Fruit fly (Drosophila melanogaster) ovary, adult (tissue): Measurements from ENCODE around the gene Non3.

Experiments used
- CG17801 ChIP-seq: fragments of 200-800 bp; optimal IDR thresholded peaks from 2 replicates; lab custom pipeline; 2019; ENCODE audit warnings: missing biosample characterization, mild to moderate bottlenecking, missing genetic modification characterization, moderate library complexity; ENCODE audit not compliant: partially characterized antibody

Gene Non3

DNA sequence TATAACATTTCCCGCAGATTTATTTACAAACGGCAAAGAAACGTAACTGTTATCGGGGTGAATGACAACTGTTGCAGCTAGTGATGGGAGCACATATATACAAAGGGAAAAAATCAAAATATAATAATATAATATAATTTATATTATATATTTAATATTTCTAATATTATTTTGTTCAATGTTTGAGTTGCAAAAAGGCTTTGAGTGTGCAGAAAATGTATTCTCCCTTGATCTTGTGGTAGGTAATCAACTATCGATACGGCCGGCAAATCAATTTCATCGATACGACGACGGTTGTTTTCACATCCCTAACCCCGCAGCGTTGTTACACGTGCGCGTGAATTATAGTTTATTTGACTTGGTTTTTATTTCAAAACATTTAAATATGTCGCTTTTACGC, at the start of gene Non3, which contains the start of gene mTerf5:
Non3 (plus strand) TSS at position 289 of the 400 bp plus-strand sequence.
mTerf5 (minus strand) TSS at position 249 of the 400 bp plus-strand sequence.
- peak; percentile 73 for TF ChIP-seq CG17801 (GFP tag; lab: Kevin White, UChicago)

DNA sequence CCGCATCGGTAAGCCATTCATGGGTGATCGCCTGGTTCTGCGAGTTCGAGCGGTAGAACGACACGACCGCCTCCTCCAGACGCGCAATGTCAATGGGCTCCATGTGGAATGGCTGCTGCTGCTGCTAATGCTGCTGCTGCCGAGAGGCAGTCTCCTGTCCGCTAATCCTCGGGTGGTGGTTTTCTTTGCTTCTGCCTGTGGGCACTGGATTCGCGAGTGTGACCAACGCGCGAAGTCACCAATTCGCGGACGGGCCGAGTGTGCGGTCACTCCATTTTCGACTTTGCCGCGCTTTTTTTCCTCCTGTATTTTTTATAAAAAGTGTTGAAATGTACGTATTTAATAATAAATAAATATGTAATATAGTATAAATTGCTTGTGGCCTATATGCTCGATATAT, 40.3 kb upstream of the Non3 start, which contains the start of gene cdm:
cdm (minus strand) TSS at position 236 of the 400 bp plus-strand sequence.
- TF ChIP-seq CG17801 (GFP tag; lab: Kevin White, UChicago), result peak; percentile 2

DNA sequence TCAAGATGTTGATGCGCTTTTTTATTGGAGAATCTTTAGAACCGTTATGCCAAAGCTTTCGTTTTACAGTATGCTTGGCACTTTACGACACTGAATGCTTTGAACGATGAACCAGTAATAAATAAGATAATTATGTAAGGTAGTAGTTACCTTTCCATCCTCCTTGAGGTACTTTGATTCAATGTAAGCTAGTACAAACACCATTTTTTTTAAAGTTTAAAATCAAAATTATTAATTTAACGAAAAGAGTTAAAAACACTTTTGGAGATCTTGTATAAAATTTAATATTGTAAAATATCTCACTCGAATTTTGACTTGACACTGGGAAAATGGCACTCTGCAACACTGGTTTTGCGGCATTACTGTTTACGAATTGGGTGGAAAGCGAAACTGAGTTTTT, 38.1 kb upstream of the Non3 start, which contains the start of the genes Arp5 and CG7208:
Arp5 (plus strand) TSS at position 114 of the 400 bp plus-strand sequence.
CG7208 (minus strand) TSS at position 331 of the 400 bp plus-strand sequence.
- TF ChIP-seq CG17801 (GFP tag; lab: Kevin White, UChicago), result peak; percentile 86

DNA sequence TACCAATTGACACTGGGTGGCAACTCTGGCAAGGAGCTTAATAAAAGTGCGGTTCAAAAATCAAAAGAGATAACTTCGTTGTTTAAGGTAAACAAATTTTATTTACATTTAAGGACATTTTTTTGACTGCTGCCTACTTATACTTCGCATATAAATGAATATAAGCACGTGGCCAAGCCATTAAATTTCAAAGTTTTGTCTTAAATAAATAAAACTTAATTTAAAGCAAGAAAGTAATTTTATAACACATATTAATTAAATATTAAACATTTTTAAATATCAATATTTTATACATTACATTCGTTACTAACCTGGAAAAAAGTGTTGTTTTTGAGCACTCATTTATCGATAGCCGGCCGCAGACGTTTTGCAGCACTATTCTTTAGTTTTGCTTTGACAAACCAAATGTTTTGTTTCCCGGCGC, 34.8 kb upstream of the Non3 start, which contains the start of the genes CG12321 and MED17:
CG12321 (minus strand) TSS at position 6 of the 424 bp plus-strand sequence.
MED17 (plus strand) TSS at position 371 of the 424 bp plus-strand sequence.
- TF ChIP-seq CG17801 (GFP tag; lab: Kevin White, UChicago), result peak; percentile 85

DNA sequence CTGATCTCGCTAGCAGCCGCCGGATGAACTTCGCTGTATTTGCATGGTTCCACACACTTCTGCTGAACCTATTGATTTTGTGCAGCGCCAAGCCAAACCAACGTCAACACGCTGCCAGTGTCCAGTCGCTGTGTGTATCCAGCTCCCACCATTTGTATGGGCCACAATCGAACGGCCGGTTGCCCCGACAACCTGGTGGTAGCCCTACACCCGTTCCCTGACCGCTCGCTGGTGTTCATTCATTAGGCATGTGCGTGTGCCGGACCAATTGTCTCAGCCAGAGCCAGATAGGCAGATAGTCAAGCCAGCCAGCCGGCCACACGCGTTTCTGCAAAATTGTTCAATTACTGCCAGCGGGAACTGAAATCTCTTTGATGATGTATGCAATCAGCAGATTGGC, 31.7 kb upstream of the Non3 start, which contains the start of gene CG14313:
CG14313 (minus strand) TSS at position 101 of the 400 bp plus-strand sequence.
- TF ChIP-seq CG17801 (GFP tag; lab: Kevin White, UChicago), result no peak

DNA sequence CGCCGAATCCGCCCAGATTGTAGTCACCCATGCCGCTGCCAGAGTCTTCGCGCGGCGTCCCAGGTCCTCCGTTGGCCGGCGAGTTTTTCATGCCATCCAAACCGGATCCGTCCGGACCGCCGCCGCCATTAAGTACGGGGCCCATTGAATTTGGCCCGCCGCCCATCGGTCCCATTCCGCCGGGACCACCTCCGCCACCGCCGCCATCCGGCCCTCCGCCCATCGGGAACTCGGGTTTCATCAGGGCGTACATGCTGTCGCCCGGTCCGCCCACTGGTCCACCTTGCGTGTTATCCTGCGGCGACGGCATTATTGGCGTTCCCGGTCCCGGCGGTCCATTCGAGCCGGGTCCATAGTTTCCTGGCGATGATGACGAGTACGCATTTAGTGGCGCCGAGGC, 28.2 kb upstream of the Non3 start:
- no peak for TF ChIP-seq CG17801 (GFP tag; lab: Kevin White, UChicago)

DNA sequence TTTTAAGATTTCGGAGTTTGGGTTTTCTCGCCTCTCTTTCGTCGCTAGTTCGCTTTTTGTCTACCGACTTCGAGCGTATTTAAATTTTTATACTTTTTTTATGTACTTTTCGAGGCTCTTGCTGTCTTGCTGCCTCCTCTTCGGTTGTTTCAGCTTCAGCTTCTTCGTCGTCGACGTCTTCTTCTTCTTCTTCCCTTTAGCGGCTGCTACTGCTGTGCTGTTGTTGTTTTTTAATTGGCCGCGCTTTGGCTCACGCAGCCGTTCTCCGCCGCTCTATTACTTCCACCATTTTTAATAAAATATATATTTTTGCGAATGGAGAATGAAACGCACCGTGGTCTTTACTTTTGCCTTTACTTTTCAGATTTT, 26.9 kb upstream of the Non3 start:
- TF ChIP-seq CG17801 (GFP tag; lab: Kevin White, UChicago), result no peak

DNA sequence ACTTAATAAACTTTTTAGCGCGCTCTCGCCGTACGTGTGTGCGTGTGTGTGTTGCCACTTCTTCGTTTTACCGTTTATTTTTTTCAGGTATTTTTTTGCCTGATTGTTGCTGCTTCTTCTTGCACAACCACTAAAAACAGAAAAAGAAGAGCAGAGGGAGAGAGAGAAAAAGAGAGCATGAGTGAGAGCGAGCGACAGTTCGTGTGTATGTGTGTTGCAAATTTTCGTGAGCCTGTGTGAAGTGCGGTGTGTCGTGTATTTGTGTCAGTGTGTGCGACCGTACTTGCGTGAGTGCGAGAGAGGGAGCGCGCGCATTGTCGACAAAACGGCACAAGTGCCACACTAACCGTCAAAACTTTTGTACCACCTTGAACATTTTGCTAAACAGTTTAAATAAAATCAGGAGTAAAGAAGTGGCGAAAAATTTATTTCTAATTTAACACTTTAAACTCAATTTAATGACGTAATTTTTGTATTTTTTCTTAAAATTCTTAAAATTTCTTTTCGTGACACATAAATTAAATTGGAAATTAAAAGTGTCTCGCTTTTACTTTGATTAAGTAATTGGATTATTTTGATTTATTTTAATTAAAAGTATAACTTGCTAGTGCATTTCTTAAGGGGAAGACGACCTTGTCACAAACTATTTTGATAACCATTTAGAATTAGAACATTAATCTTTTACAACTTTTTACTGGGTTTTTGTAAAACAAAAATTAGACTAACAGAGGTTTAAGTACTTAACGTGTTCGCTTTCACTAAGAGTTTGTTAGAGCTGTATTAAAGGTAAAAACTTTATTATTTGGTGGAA, 26.3 kb upstream of the Non3 start:
- TF ChIP-seq CG17801 (GFP tag; lab: Kevin White, UChicago), result peak; percentile 93

DNA sequence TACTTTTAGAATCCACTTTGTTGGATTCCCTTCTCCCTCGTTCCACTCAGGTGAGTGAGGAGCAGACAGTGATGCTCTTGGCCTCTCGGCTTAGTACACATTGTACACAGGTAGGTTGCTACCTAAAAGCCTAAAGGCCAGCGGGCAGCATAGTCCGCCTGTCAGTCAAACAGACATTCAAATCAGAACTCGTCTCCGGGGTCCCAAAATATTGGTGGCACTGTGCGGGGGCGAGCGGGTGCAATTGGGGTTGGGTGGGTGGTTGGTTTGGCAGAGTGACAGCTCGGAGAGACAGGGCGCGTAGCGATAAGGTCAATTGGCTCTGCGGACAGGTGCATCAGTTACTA, 25.7 kb upstream of the Non3 start:
- no peak for TF ChIP-seq CG17801 (GFP tag; lab: Kevin White, UChicago)

DNA sequence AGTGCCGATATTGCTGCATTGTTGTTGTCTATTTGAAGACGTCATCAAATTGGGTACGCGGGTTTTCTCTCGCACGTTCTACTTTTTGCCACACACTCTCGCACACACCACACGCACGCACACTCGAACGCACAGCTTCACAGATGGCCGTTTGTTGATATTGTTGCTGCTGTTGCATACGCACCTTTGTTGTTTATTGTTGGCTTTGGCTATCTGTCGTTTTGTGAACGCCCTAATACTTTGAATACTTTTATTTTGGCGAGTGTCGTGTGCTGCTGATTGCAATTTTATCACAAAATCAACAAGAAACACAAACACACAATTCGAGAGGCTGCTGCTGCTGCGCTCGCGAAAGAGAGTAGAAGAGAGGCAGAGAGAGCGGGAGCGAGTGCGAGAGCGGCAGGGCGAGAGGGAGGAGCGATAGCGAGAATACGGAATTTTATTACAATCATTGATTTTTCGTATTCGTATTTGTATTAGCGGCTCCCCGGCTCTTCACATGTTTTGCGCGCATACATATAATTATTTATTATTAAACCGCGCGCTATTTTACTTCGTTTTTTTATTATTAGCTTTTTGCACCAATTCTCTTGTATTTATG, 24.9 kb upstream of the Non3 start:
- peak; percentile 61 for TF ChIP-seq CG17801 (GFP tag; lab: Kevin White, UChicago)

DNA sequence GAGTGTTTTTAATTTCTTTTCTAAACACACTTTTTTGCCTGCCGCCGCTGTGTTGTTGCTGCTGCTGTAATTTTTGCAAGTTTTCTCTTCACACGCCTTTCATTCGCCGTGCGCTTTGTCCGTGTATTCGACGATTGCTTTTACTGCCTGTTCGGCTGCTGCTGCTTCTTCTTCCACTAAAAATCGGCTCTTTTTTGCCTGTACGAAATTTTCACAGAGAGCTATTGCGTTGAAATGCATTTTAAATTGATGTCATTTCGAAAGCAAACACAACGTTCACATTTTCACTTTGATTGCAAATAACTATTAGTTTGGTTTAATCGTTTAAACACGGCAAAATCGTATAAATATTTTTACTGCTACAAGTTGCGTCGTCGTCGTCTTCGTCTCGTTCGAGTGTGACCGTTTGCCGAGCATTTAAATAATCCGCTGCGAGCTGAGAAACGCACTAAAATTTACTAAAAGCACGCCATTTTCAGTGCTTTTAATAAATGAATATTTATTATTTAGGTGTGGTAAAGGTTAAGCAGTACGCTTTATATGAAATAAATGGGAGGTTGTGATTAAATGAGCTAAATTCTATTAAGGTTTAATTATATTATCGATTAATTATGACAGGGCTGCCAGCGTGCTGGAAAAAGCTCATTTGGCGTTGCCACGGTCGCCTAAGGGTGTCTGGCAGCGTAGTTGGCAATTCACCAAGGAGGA, 24.2 kb upstream of the Non3 start, which contains the start of the genes Ssdp and CG7985:
Ssdp (minus strand) TSS at position 419 of the 708 bp plus-strand sequence.
CG7985 (plus strand) TSS at position 681 of the 708 bp plus-strand sequence.
- no peak for TF ChIP-seq CG17801 (GFP tag; lab: Kevin White, UChicago)

DNA sequence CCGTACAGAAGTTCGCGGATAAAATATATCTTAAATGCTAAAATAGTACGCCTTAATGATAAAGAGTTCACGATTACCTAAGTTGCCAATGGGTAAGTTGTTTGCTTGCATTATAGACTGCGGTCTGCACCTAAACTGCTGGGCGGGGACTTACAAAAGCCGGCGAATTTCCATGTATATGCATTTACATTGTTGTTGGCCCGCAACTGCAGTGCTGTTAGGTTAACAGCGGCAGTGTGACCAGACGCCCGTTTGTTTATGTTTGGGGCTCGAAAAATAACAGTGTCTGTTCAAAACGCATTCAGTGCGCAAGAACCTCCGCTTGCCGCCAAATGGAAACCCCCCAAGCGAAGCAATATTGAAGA, 23.7 kb upstream of the Non3 start:
- no peak for TF ChIP-seq CG17801 (GFP tag; lab: Kevin White, UChicago)

DNA sequence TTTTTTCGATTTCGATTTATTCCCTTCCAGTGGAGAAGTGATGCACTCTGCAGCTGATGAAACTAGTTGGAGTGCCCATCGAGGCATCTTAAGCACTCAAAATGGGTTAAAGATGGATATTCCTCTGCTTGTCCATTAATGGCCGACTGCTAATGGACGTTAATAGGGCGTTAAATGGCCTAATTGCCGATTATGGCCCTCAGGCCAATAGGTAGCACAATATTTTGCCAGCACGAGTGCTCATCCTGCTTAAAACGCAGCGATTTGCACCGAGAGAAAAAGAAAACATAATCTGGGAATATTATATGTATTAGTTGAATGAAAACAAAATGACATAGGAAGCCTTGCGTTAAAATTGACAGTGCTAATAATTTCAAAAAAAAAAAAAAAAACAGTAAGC, 15.0 kb upstream of the Non3 start, which contains the start of gene CG44158:
CG44158 (plus strand) TSS at position 301 of the 400 bp plus-strand sequence.
- no peak for TF ChIP-seq CG17801 (GFP tag; lab: Kevin White, UChicago)

DNA sequence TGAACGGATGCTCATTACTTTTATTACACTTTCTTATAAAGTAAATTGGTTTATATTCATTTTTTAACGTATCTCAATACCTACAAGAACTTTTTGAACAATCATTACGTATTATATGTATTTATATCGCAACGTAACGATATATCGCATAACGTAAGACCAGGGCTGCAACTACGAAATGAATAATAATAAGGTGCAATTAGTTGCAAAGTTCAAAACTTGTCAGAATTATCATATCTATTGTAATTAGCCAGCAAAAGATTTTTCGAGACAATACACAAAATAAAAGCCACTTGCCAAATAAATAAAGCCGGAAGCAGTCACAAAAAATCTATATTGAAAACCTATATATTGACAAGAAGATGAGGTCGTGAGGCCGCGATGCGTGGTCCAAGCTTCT, 8.2 kb upstream of the Non3 start:
- peak; percentile 36 for TF ChIP-seq CG17801 (GFP tag; lab: Kevin White, UChicago)

DNA sequence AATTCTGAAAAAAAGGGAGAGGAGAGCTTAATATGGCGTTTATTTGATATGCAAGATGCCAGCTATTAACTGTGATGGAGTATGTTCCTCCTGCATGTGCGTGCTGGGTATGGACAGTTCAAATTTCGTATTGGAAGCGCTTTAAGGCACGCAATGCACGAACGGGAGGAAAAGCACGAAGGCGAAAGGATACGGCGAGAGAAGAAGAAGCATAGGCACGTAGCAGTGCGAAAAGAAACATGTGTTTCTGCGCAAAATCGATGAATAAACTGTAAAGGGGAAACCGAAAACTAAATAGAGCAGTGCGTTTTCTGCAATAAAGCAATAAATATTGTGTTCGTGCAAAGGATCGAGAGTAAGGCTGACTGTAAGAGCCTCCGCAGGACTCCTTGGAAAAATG, 7.6 kb upstream of the Non3 start, which contains the start of gene CG14314:
CG14314 (plus strand) TSS at position 243 of the 400 bp plus-strand sequence.
- TF ChIP-seq CG17801 (GFP tag; lab: Kevin White, UChicago), result no peak
